Worm (Caenorhabditis elegans) whole organism, early embryonic: ENCODE data around the gene B0554.7.

Experiments
- B0310.2 ChIP-seq: sonication (generic microtip); optimal IDR thresholded peaks from 2 replicates; lab custom pipeline; 2016; ENCODE audit warnings: mild to moderate bottlenecking, missing genetic modification characterization, missing compliant biosample characterization
- F13C5.2 ChIP-seq: sonication (generic microtip); optimal IDR thresholded peaks from 2 replicates; lab custom pipeline; 2017; ENCODE audit warnings: mild to moderate bottlenecking, missing genetic modification characterization, inconsistent platforms, missing compliant biosample characterization
- ceh-36 ChIP-seq: sonication (generic microtip); optimal IDR thresholded peaks from 2 replicates; lab custom pipeline; 2016; ENCODE audit warnings: missing genetic modification characterization, inconsistent platforms, missing compliant biosample characterization
- scrt-1 ChIP-seq: fragments of 200-800 bp; sonication (Bioruptor generic); IDR thresholded peaks from 2 replicates; pipeline ENCODE4 v1.3.6; 2022; ENCODE audit warnings: missing genetic modification characterization, missing compliant biosample characterization
- tbx-11 ChIP-seq: fragments of 200-800 bp; sonication (Bioruptor generic); IDR thresholded peaks from 2 replicates; pipeline ENCODE4 v1.3.6; 2022; ENCODE audit warnings: missing genetic modification characterization, missing compliant biosample characterization

B0554.7 gene

ce11 chrV:388397-388796 lies 52.4 kb downstream of the B0554.7 start, which contains the start of gene ZK6.6:
ZK6.6 (plus strand) TSS chrV:388697.
- TF ChIP-seq scrt-1 (GFP tag; lab: Robert Waterston, UW) (no peak), tbx-11 (no peak), ceh-36 (no peak), B0310.2 (tag; lab: Kevin White, UChicago) (no peak), F13C5.2 (no peak)
